Worm (Caenorhabditis elegans) whole organism, L4 larva: ENCODE data around the gene C06E1.11.

ENCODE experiments used
- F10B5.3 ChIP-seq: sonication (generic microtip); optimal IDR thresholded peaks from 2 replicates; lab custom pipeline; 2016; ENCODE audit warnings: mild to moderate bottlenecking, missing genetic modification characterization, missing compliant biosample characterization
- Y75B8A.6 ChIP-seq: fragments of 200-800 bp; sonication (Bioruptor generic); IDR thresholded peaks from 2 replicates; pipeline ENCODE4 v1.3.6; 2022; ENCODE audit warnings: missing genetic modification reagents, missing genetic modification characterization, missing compliant biosample characterization
- aha-1 ChIP-seq: fragments of 150-350 bp; peaks from one replicate; lab custom pipeline; 2014; ENCODE audit warnings: missing biosample characterization, missing genetic modification characterization
- attf-4 ChIP-seq: sonication (generic microtip); optimal IDR thresholded peaks from 3 replicates; lab custom pipeline; 2017; ENCODE audit warnings: missing biosample characterization, missing genetic modification characterization
- ceh-20 ChIP-seq: fragments of 200-800 bp; sonication (Bioruptor generic); IDR thresholded peaks from 2 replicates; pipeline ENCODE4 v1.3.6; 2022; ENCODE audit warnings: missing genetic modification reagents, missing genetic modification characterization, missing compliant biosample characterization
- ceh-32 ChIP-seq: sonication (generic microtip); optimal IDR thresholded peaks from 2 replicates; lab custom pipeline; 2016; ENCODE audit warnings: mild to moderate bottlenecking, missing genetic modification characterization, missing compliant biosample characterization; ENCODE audit not compliant: poor library complexity
- ceh-82 ChIP-seq: sonication (generic microtip); optimal IDR thresholded peaks from 2 replicates; lab custom pipeline; 2017; ENCODE audit warnings: missing biosample characterization, missing genetic modification characterization
- daf-12 ChIP-seq: fragments of 150-350 bp; optimal IDR thresholded peaks from 2 replicates; lab custom pipeline; 2014; ENCODE audit warnings: missing biosample characterization, missing genetic modification reagents, missing genetic modification characterization
- daf-16 ChIP-seq, 3 experiments: sonication (generic microtip); optimal IDR thresholded peaks; 2 replicates each; lab custom pipeline; 2016 to 2017; ENCODE audit warnings: missing genetic modification characterization in 3 of 3, missing genetic modification reagents in 3 of 3, mild to moderate bottlenecking in 2 of 3, missing compliant biosample characterization in 2 of 3, missing biosample characterization in 1 of 3, moderate library complexity in 1 of 3
- dmd-6 ChIP-seq: fragments of 200-800 bp; sonication (Bioruptor generic); IDR thresholded peaks from 2 replicates; pipeline ENCODE4 v1.3.6; 2022; ENCODE audit warnings: missing genetic modification reagents, missing genetic modification characterization, missing compliant biosample characterization
- dmd-8 ChIP-seq: fragments of 200-800 bp; sonication (Bioruptor generic); IDR thresholded peaks from 2 replicates; pipeline ENCODE4 v1.3.6; 2022; ENCODE audit warnings: missing genetic modification characterization, missing compliant biosample characterization
- dpl-1 ChIP-seq: fragments of 150-350 bp; optimal IDR thresholded peaks from 2 replicates; lab custom pipeline; 2014; ENCODE audit warnings: missing biosample characterization, missing genetic modification reagents, missing genetic modification characterization
- duxl-1 ChIP-seq: sonication (generic microtip); optimal IDR thresholded peaks from 2 replicates; lab custom pipeline; 2016; ENCODE audit warnings: mild to moderate bottlenecking, missing genetic modification characterization, moderate library complexity, missing compliant biosample characterization; ENCODE audit not compliant: poor library complexity
- dve-1 ChIP-seq: sonication (generic microtip); optimal IDR thresholded peaks from 2 replicates; lab custom pipeline; 2017; ENCODE audit warnings: antibody characterized with exemption, mild to moderate bottlenecking, missing genetic modification characterization, missing compliant biosample characterization; ENCODE audit not compliant: insufficient read depth
- hlh-30 ChIP-seq: sonication (generic microtip); optimal IDR thresholded peaks from 2 replicates; lab custom pipeline; 2017; ENCODE audit warnings: antibody characterized with exemption, mild to moderate bottlenecking, missing genetic modification characterization, missing compliant biosample characterization; ENCODE audit not compliant: insufficient read depth
- lim-7 ChIP-seq: fragments of 200-800 bp; sonication (Bioruptor generic); IDR thresholded peaks from 2 replicates; pipeline ENCODE4 v1.3.6; 2022; ENCODE audit warnings: missing genetic modification characterization, missing compliant biosample characterization
- lin-13 ChIP-seq: fragments of 150-350 bp; optimal IDR thresholded peaks from 2 replicates; lab custom pipeline; 2014; ENCODE audit warnings: missing biosample characterization, missing genetic modification reagents, missing genetic modification characterization
- lin-29 ChIP-seq: fragments of 200-800 bp; sonication (Bioruptor generic); IDR thresholded peaks from 2 replicates; pipeline ENCODE4 v1.3.6; 2022; ENCODE audit warnings: missing genetic modification reagents, missing genetic modification characterization, missing compliant biosample characterization
- lin-38 ChIP-seq: fragments of 200-800 bp; sonication (Bioruptor generic); IDR thresholded peaks from 2 replicates; pipeline ENCODE4 v1.3.6; 2022; ENCODE audit warnings: missing genetic modification reagents, missing genetic modification characterization, missing compliant biosample characterization
- lsy-2 ChIP-seq, 2 experiments: fragments of 150-350 bp in 1 of 2; sonication (generic microtip) in 1 of 2; optimal IDR thresholded peaks; 2 replicates each; lab custom pipeline; 2014 to 2017; ENCODE audit warnings: missing biosample characterization in 2 of 2, missing genetic modification characterization in 2 of 2
- mdt-29 ChIP-seq: fragments of 200-800 bp; sonication (Bioruptor generic); IDR thresholded peaks from 2 replicates; pipeline ENCODE4 v1.3.6; 2022; ENCODE audit warnings: missing genetic modification reagents, missing genetic modification characterization, missing compliant biosample characterization
- mxl-3 ChIP-seq: fragments of 200-800 bp; sonication (Bioruptor generic); optimal IDR thresholded peaks from 2 replicates; lab custom pipeline; 2018; ENCODE audit warnings: mild to moderate bottlenecking, missing genetic modification characterization, missing compliant biosample characterization
- nhr-11 ChIP-seq: fragments of 150-350 bp; optimal IDR thresholded peaks from 2 replicates; lab custom pipeline; 2014; ENCODE audit warnings: missing biosample characterization, missing genetic modification characterization
- nhr-237 ChIP-seq: sonication (generic microtip); optimal IDR thresholded peaks from 2 replicates; lab custom pipeline; 2017; ENCODE audit warnings: missing biosample characterization, missing genetic modification characterization
- nhr-25 ChIP-seq: sonication (generic microtip); optimal IDR thresholded peaks from 2 replicates; lab custom pipeline; 2017; ENCODE audit warnings: missing genetic modification characterization, mild to moderate bottlenecking, missing compliant biosample characterization, antibody characterized with exemption, moderate library complexity, borderline replicate concordance; ENCODE audit not compliant: insufficient read depth
- nhr-48 ChIP-seq: sonication (generic microtip); optimal IDR thresholded peaks from 2 replicates; lab custom pipeline; 2016; ENCODE audit warnings: mild to moderate bottlenecking, missing genetic modification characterization, missing compliant biosample characterization
- nhr-6 ChIP-seq: fragments of 150-350 bp; optimal IDR thresholded peaks from 2 replicates; lab custom pipeline; 2014; ENCODE audit warnings: missing biosample characterization, missing genetic modification characterization
- saeg-2 ChIP-seq: fragments of 200-800 bp; sonication (Bioruptor generic); IDR thresholded peaks from 2 replicates; pipeline ENCODE4 v1.3.6; 2022; ENCODE audit warnings: missing genetic modification reagents, missing genetic modification characterization, missing compliant biosample characterization
- skn-1 ChIP-seq: fragments of 150-350 bp; optimal IDR thresholded peaks from 2 replicates; lab custom pipeline; 2014; ENCODE audit warnings: missing biosample characterization, missing genetic modification characterization
- spr-3 ChIP-seq: fragments of 200-800 bp; sonication (Bioruptor generic); optimal IDR thresholded peaks from 2 replicates; lab custom pipeline; 2018; ENCODE audit warnings: mild to moderate bottlenecking, missing genetic modification characterization, missing compliant biosample characterization
- unc-130 ChIP-seq: sonication (generic microtip); optimal IDR thresholded peaks from 2 replicates; lab custom pipeline; 2016; ENCODE audit warnings: missing genetic modification reagents, missing genetic modification characterization, missing compliant biosample characterization
- unc-62 ChIP-seq, 3 experiments: fragments of 150-350 bp in 1 of 3; sonication (generic microtip); optimal IDR thresholded peaks in 2 of 3; peaks in 1 of 3; 1 replicate in 1 of 3; 2 replicates in 2 of 3; lab custom pipeline; 2014 to 2017; ENCODE audit warnings: missing biosample characterization in 3 of 3, missing genetic modification characterization in 3 of 3, missing genetic modification reagents in 3 of 3, missing genotype in 1 of 3
- zag-1 ChIP-seq: fragments of 150-350 bp; optimal IDR thresholded peaks from 2 replicates; lab custom pipeline; 2014; ENCODE audit warnings: missing biosample characterization, missing genetic modification characterization
- zip-11 ChIP-seq: fragments of 200-800 bp; sonication (Bioruptor generic); IDR thresholded peaks from 2 replicates; pipeline ENCODE4 v1.3.6; 2022; ENCODE audit warnings: missing genetic modification characterization, missing compliant biosample characterization
- zip-2 ChIP-seq: fragments of 150-350 bp; optimal IDR thresholded peaks from 2 replicates; lab custom pipeline; 2014; ENCODE audit warnings: missing biosample characterization, missing genetic modification characterization

Gene C06E1.11

DNA sequence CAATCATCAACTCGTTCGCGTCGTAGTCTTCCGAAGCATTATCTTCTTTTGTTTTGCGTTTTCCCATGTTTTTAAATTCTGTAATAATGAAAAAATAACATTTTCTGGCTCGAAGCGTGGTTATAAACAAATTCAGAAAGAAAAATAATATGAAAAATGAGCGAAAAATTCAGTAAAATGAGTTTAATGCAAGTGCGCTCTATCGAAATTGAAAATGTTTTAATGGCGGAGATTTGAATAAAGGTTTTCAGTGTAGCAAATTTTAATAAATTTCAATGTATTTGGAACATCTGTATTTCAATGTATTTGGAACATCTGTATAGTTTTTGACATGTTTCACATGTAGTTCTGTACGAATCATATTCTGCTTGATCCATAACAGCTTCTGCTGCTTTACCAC, 2.0 kb downstream of the C06E1.11 start, which contains the start of gene rha-2:
TSS of gene rha-2 (minus strand) at position 80 of the 400 bp plus-strand sequence.
- TF ChIP-seq lin-38 (peak; percentile 86), dpl-1 (peak; percentile 80), lsy-2 (tag; optimal IDR thresholded peaks at IDR 0.05; lab: Kevin White, UChicago) (peak in 1 of 2 experiments; percentile 33), attf-4 (tag; lab: Kevin White, UChicago) (no peak), nhr-11 (tag; lab: Kevin White, UChicago) (no peak)

DNA sequence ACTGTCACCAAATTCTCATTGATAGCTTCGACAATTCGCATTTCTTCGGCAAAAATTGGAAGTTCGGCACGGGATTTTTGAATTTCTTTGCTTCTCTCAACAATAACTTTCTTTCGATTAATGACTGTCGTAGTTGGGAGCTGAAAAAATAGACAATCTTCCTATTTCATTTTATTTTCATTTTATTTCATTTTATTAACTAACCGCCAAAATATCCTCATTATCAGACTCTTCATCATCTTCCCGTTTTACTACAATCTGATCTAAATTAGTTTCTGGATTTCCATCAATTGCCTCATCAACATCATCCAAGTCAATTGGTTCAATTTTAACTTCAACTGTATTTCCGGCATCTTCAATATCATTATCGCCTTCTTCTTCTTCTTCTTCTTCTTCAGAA, 2.9 kb downstream of the C06E1.11 start:
- TF ChIP-seq nhr-237 (tag; lab: Kevin White, UChicago) (no peak), unc-130 (GFP tag; lab: Kevin White, UChicago) (no peak), aha-1 (peak; percentile 75), zip-11 (no peak), ceh-32 (tag; lab: Kevin White, UChicago) (no peak), unc-62 (GFP tag; optimal IDR thresholded peaks at IDR 0.05 in 1 of 2; lab: Kevin White, UChicago) (peak in 1 of 2 experiments; percentile 96), unc-62 (tag; optimal IDR thresholded peaks at IDR 0.05; lab: Kevin White, UChicago) (no peak), dmd-8 (no peak), F10B5.3 (tag; lab: Kevin White, UChicago) (no peak), Y75B8A.6 (GFP tag; lab: Robert Waterston, UW) (no peak), saeg-2 (GFP tag; lab: Robert Waterston, UW) (no peak), nhr-48 (tag; lab: Kevin White, UChicago) (no peak)

- peak; percentile 76 for TF ChIP-seq zip-2
- TF ChIP-seq ceh-20 (GFP tag; lab: Robert Waterston, UW): no peak
- TF ChIP-seq lin-29 (GFP tag; lab: Robert Waterston, UW): no peak
Measured at ce11 chrIII:8611282-8611681, 5.2 kb downstream of the C06E1.11 start.

DNA sequence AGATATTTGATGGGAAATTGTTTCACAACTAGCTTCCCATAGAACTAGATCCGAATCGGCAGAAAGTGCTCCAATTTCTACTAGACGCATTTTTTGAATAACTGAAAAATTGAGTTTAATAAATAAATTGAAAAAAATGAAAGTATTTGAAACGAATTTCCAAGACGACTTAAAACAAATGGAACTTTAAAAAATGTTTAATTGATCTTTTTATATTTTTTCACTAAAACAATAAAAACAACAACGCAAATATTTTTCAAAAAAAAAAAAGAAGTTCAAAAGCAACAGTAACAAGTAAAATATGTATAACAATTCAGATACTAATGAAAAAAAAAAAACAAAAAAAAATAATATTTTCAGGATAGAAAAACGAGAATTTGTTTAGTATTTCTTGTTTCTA, 6.8 kb downstream of the C06E1.11 start, which contains the start of gene C06E1.9:
TSS of gene C06E1.9 (minus strand) at position 101 of the 400 bp plus-strand sequence.
- TF ChIP-seq skn-1: no peak
- TF ChIP-seq dmd-6 (GFP tag; lab: Robert Waterston, UW): no peak
- no peak for TF ChIP-seq daf-16 (GFP tag; optimal IDR thresholded peaks at IDR 0.05; lab: Kevin White, UChicago)
- TF ChIP-seq daf-16 (tag; optimal IDR thresholded peaks at IDR 0.05; lab: Kevin White, UChicago): no peak
- no peak for TF ChIP-seq aha-1
- TF ChIP-seq hlh-30 (tag; lab: Kevin White, UChicago): no peak
- TF ChIP-seq lin-38: no peak
- no peak for TF ChIP-seq zag-1 (tag; lab: Kevin White, UChicago)
- TF ChIP-seq mdt-29 (GFP tag; lab: Robert Waterston, UW): no peak
- TF ChIP-seq dmd-8: no peak
- TF ChIP-seq nhr-6 (tag; lab: Kevin White, UChicago): no peak
- TF ChIP-seq daf-12: no peak
- TF ChIP-seq lim-7 (GFP tag; lab: Robert Waterston, UW): no peak
- TF ChIP-seq mxl-3 (GFP tag; lab: Kevin White, UChicago): no peak
- TF ChIP-seq duxl-1 (tag; lab: Kevin White, UChicago): no peak
- no peak for TF ChIP-seq lin-13 (GFP tag; lab: Kevin White, UChicago)
- no peak for TF ChIP-seq spr-3 (GFP tag; lab: Kevin White, UChicago)
- TF ChIP-seq, all 104 proteins: peak for 0

ce11 chrIII:8605532-8605931, 11.0 kb downstream of the C06E1.11 start, which contains the start of gene C06E1.1:
Gene C06E1.1 (plus strand): TSS chrIII:8605832.
- TF ChIP-seq ceh-82 (tag; lab: Kevin White, UChicago) (no peak), unc-62 (GFP tag; optimal IDR thresholded peaks at IDR 0.05 in 1 of 2; lab: Kevin White, UChicago) (peak in 1 of 2 experiments; percentile 56), unc-62 (tag; optimal IDR thresholded peaks at IDR 0.05; lab: Kevin White, UChicago) (no peak), nhr-25 (tag; lab: Kevin White, UChicago) (no peak), dve-1 (no peak)
